Fruit fly (Drosophila melanogaster) whole organism, embryonic: Measurements from ENCODE around the gene PsGEF.

Source experiments
- Asciz ChIP-seq: fragments of 200-800 bp; sonication (Bioruptor generic); optimal IDR thresholded peaks from 2 replicates; lab custom pipeline; 2017; ENCODE audit warnings: missing biosample characterization, mild to moderate bottlenecking, missing genetic modification characterization, missing genetic modification reagents
- BEAF-32 ChIP-seq: fragments of 200-800 bp; sonication (Bioruptor generic); optimal IDR thresholded peaks from 3 replicates; lab custom pipeline; 2017; ENCODE audit warnings: missing biosample characterization, missing genetic modification characterization, mild to moderate bottlenecking, moderate library complexity, missing genetic modification reagents
- Bdp1 ChIP-seq: fragments of 200-800 bp; sonication (Bioruptor generic); optimal IDR thresholded peaks from 3 replicates; lab custom pipeline; 2016; ENCODE audit warnings: missing biosample characterization, missing genetic modification characterization
- CG10147 ChIP-seq: fragments of 200-800 bp; sonication (Bioruptor generic); optimal IDR thresholded peaks from 2 replicates; lab custom pipeline; 2019; ENCODE audit warnings: missing biosample characterization, mild to moderate bottlenecking, missing genetic modification characterization, moderate library complexity
- CG10209 ChIP-seq: fragments of 200-800 bp; sonication (Bioruptor generic); optimal IDR thresholded peaks from 3 replicates; lab custom pipeline; 2017; ENCODE audit warnings: missing biosample characterization, mild to moderate bottlenecking, missing genetic modification characterization, missing genetic modification reagents
- CG11247 ChIP-seq: fragments of 200-800 bp; sonication (Bioruptor generic); IDR thresholded peaks from 2 replicates; pipeline ENCODE4 v1.3.6; 2022; ENCODE audit warnings: missing biosample characterization, missing genetic modification characterization
- CG13424 ChIP-seq: fragments of 200-800 bp; sonication (Bioruptor generic); optimal IDR thresholded peaks from 2 replicates; lab custom pipeline; 2019; ENCODE audit warnings: missing biosample characterization, mild to moderate bottlenecking, missing genetic modification characterization, moderate library complexity
- CG14965 ChIP-seq: fragments of 200-800 bp; sonication (Bioruptor generic); optimal IDR thresholded peaks from 2 replicates; lab custom pipeline; 2016; ENCODE audit warnings: missing biosample characterization, missing genetic modification characterization, borderline replicate concordance
- CG15479 ChIP-seq: fragments of 200-800 bp; sonication (Bioruptor generic); optimal IDR thresholded peaks from 3 replicates; lab custom pipeline; 2019; ENCODE audit warnings: missing biosample characterization, mild to moderate bottlenecking, missing genetic modification characterization, moderate library complexity
- CG1603 ChIP-seq: fragments of 200-800 bp; sonication (Bioruptor generic); optimal IDR thresholded peaks from 2 replicates; lab custom pipeline; 2019; ENCODE audit warnings: missing biosample characterization, mild to moderate bottlenecking, missing genetic modification characterization, moderate library complexity
- CG17328 ChIP-seq: fragments of 200-800 bp; sonication (Bioruptor generic); IDR thresholded peaks from 2 replicates; pipeline ENCODE4 v1.3.6; 2022; ENCODE audit warnings: missing biosample characterization, missing genetic modification characterization
- CG2129 ChIP-seq: fragments of 200-800 bp; sonication (Bioruptor generic); IDR thresholded peaks from 2 replicates; pipeline ENCODE4 v1.3.6; 2022; ENCODE audit warnings: missing biosample characterization, missing genetic modification characterization; ENCODE audit not compliant: partially characterized antibody
- CG30403 ChIP-seq: fragments of 200-800 bp; sonication (Bioruptor generic); optimal IDR thresholded peaks from 3 replicates; lab custom pipeline; 2016; ENCODE audit warnings: missing biosample characterization, missing genetic modification characterization
- CG31224 ChIP-seq: fragments of 200-800 bp; sonication (Bioruptor generic); IDR thresholded peaks from 2 replicates; pipeline ENCODE4 v1.3.6; 2022; ENCODE audit warnings: missing biosample characterization, missing genetic modification characterization
- CG31441 ChIP-seq: fragments of 200-800 bp; sonication (Bioruptor generic); IDR thresholded peaks from 2 replicates; pipeline ENCODE4 v1.3.6; 2022; ENCODE audit warnings: missing biosample characterization, missing genetic modification characterization
- CG3838 ChIP-seq: fragments of 200-800 bp; sonication (Bioruptor generic); optimal IDR thresholded peaks from 3 replicates; lab custom pipeline; 2016; ENCODE audit warnings: missing biosample characterization, missing genetic modification characterization
- CG42726 ChIP-seq: fragments of 200-800 bp; sonication (Bioruptor generic); IDR thresholded peaks from 2 replicates; pipeline ENCODE4 v1.3.6; 2022; ENCODE audit warnings: missing biosample characterization, missing genetic modification characterization; ENCODE audit not compliant: partially characterized antibody
- CG7987 ChIP-seq: fragments of 200-800 bp; sonication (Bioruptor generic); optimal IDR thresholded peaks from 2 replicates; lab custom pipeline; 2018; ENCODE audit warnings: missing biosample characterization, mild to moderate bottlenecking, missing genetic modification characterization, moderate library complexity
- CG8290 ChIP-seq, 3 experiments: fragments of 200-800 bp; sonication (Bioruptor generic); optimal IDR thresholded peaks; 2 replicates each; lab custom pipeline; 2016 to 2019; ENCODE audit warnings: missing biosample characterization in 3 of 3, missing genetic modification characterization in 3 of 3, mild to moderate bottlenecking in 2 of 3, moderate library complexity in 1 of 3
- CG8924 ChIP-seq: fragments of 200-800 bp; optimal IDR thresholded peaks from 3 replicates; lab custom pipeline; 2019; ENCODE audit warnings: missing biosample characterization, mild to moderate bottlenecking, missing genetic modification characterization, moderate library complexity
- E2f1 ChIP-seq: fragments of 200-800 bp; sonication (Bioruptor generic); IDR thresholded peaks from 2 replicates; pipeline ENCODE4 v1.3.6; 2022; ENCODE audit warnings: missing biosample characterization, missing genetic modification characterization
- Ets97D ChIP-seq: fragments of 200-800 bp; sonication (Bioruptor generic); optimal IDR thresholded peaks from 3 replicates; lab custom pipeline; 2016; ENCODE audit warnings: missing biosample characterization, missing genetic modification characterization
- Hand ChIP-seq: fragments of 200-800 bp; sonication (Bioruptor generic); optimal IDR thresholded peaks from 2 replicates; lab custom pipeline; 2017; ENCODE audit warnings: mild to moderate bottlenecking, missing biosample characterization, missing genetic modification reagents, missing genetic modification characterization
- Hey ChIP-seq: fragments of 200-800 bp; sonication (Bioruptor generic); optimal IDR thresholded peaks from 3 replicates; lab custom pipeline; 2018; ENCODE audit warnings: missing biosample characterization, mild to moderate bottlenecking, missing genetic modification characterization
- HmgZ ChIP-seq: fragments of 200-800 bp; sonication (Bioruptor generic); optimal IDR thresholded peaks from 2 replicates; lab custom pipeline; 2018; ENCODE audit warnings: missing biosample characterization, mild to moderate bottlenecking, missing genetic modification characterization
- Nf-YB ChIP-seq: fragments of 200-800 bp; sonication (Bioruptor generic); optimal IDR thresholded peaks from 3 replicates; lab custom pipeline; 2019; ENCODE audit warnings: missing biosample characterization, mild to moderate bottlenecking, missing genetic modification characterization, moderate library complexity
- Nf-YC ChIP-seq: fragments of 200-800 bp; optimal IDR thresholded peaks from 3 replicates; lab custom pipeline; 2019; ENCODE audit warnings: missing biosample characterization, mild to moderate bottlenecking, missing genetic modification characterization, moderate library complexity
- Opbp ChIP-seq: fragments of 200-800 bp; sonication (Bioruptor generic); IDR thresholded peaks from 3 replicates; pipeline ENCODE4 v1.3.6; 2022; ENCODE audit warnings: missing biosample characterization, missing genetic modification characterization; ENCODE audit not compliant: partially characterized antibody
- Optix ChIP-seq: fragments of 200-800 bp; sonication (Bioruptor generic); IDR thresholded peaks from 3 replicates; pipeline ENCODE4 v1.3.6; 2022; ENCODE audit warnings: missing biosample characterization, missing genetic modification characterization
- Poxn ChIP-seq: fragments of 200-800 bp; sonication (Bioruptor generic); IDR thresholded peaks from 2 replicates; pipeline ENCODE4 v1.3.6; 2022; ENCODE audit warnings: missing biosample characterization, missing genetic modification characterization
- YL-1 ChIP-seq: fragments of 200-800 bp; sonication (Bioruptor generic); optimal IDR thresholded peaks from 3 replicates; lab custom pipeline; 2017; ENCODE audit warnings: missing biosample characterization, mild to moderate bottlenecking, missing genetic modification characterization
- br ChIP-seq: fragments of >200 bp; optimal IDR thresholded peaks from 2 replicates; lab custom pipeline; 2017
- corto ChIP-seq: fragments of 200-800 bp; sonication (Bioruptor generic); optimal IDR thresholded peaks from 2 replicates; lab custom pipeline; 2016; ENCODE audit warnings: missing biosample characterization, mild to moderate bottlenecking, missing genetic modification characterization, moderate library complexity
- crc ChIP-seq: fragments of 200-800 bp; sonication (Bioruptor generic); optimal IDR thresholded peaks from 2 replicates; lab custom pipeline; 2016; ENCODE audit warnings: missing biosample characterization, missing genetic modification characterization
- crp ChIP-seq, 2 experiments: fragments of 200-800 bp; sonication (Bioruptor generic); optimal IDR thresholded peaks; 2 replicates in 1 of 2; 3 replicates in 1 of 2; lab custom pipeline; 2017; ENCODE audit warnings: missing biosample characterization in 2 of 2, missing genetic modification characterization in 2 of 2, mild to moderate bottlenecking in 1 of 2, moderate library complexity in 1 of 2
- disco-r ChIP-seq: fragments of 200-800 bp; sonication (Bioruptor generic); optimal IDR thresholded peaks from 2 replicates; lab custom pipeline; 2016; ENCODE audit warnings: missing biosample characterization, missing genetic modification characterization
- dpn ChIP-seq, 2 experiments: fragments of 200-800 bp; sonication (Bioruptor generic); optimal IDR thresholded peaks; 3 replicates each; lab custom pipeline; 2016; ENCODE audit warnings: missing biosample characterization in 2 of 2, missing genetic modification characterization in 2 of 2
- gcm ChIP-seq: fragments of 200-800 bp; sonication (Bioruptor generic); optimal IDR thresholded peaks from 2 replicates; lab custom pipeline; 2019; ENCODE audit warnings: missing biosample characterization, mild to moderate bottlenecking, missing genetic modification characterization, moderate library complexity
- gem ChIP-seq: fragments of 200-800 bp; sonication (Bioruptor generic); optimal IDR thresholded peaks from 2 replicates; lab custom pipeline; 2019; ENCODE audit warnings: missing biosample characterization, mild to moderate bottlenecking, missing genetic modification characterization, moderate library complexity
- nau ChIP-seq: fragments of 200-800 bp; sonication (Bioruptor generic); optimal IDR thresholded peaks from 3 replicates; lab custom pipeline; 2017; ENCODE audit warnings: missing biosample characterization, mild to moderate bottlenecking, missing genetic modification characterization, missing genetic modification reagents
- odd ChIP-seq: fragments of 200-800 bp; sonication (Bioruptor generic); optimal IDR thresholded peaks from 2 replicates; lab custom pipeline; 2017; ENCODE audit warnings: missing biosample characterization, mild to moderate bottlenecking, missing genetic modification characterization
- shn ChIP-seq: fragments of 200-800 bp; sonication (Bioruptor generic); optimal IDR thresholded peaks from 3 replicates; lab custom pipeline; 2016; ENCODE audit warnings: missing biosample characterization, missing genetic modification characterization
- slbo ChIP-seq: fragments of 200-800 bp; sonication (Bioruptor generic); IDR thresholded peaks from 2 replicates; pipeline ENCODE4 v1.3.6; 2022; ENCODE audit warnings: missing biosample characterization, missing genetic modification characterization
- tna ChIP-seq: fragments of 200-800 bp; sonication (Bioruptor generic); IDR thresholded peaks from 2 replicates; pipeline ENCODE4 v1.3.6; 2022; ENCODE audit warnings: missing biosample characterization, missing genetic modification characterization; ENCODE audit not compliant: partially characterized antibody
- toy ChIP-seq: fragments of 200-800 bp; sonication (Bioruptor generic); IDR thresholded peaks from 2 replicates; pipeline ENCODE4 v1.3.6; 2022; ENCODE audit warnings: missing biosample characterization, missing genetic modification characterization
- trh ChIP-seq: fragments of 200-800 bp; sonication (Bioruptor generic); optimal IDR thresholded peaks from 2 replicates; lab custom pipeline; 2016; ENCODE audit warnings: missing biosample characterization, missing genetic modification characterization
- tup ChIP-seq: fragments of 200-800 bp; sonication (Bioruptor generic); optimal IDR thresholded peaks from 2 replicates; lab custom pipeline; 2016; ENCODE audit warnings: missing biosample characterization, mild to moderate bottlenecking, missing genetic modification characterization, moderate library complexity
- usp ChIP-seq: fragments of >200 bp; optimal IDR thresholded peaks from 2 replicates; lab custom pipeline; 2017; ENCODE audit warnings: missing biosample characterization, missing genetic modification characterization
- wor ChIP-seq: fragments of 200-800 bp; sonication (Bioruptor generic); IDR thresholded peaks from 2 replicates; pipeline ENCODE4 v1.3.6; 2022; ENCODE audit warnings: missing biosample characterization, missing genetic modification characterization
- zfh2 ChIP-seq: fragments of 200-800 bp; sonication (Bioruptor generic); optimal IDR thresholded peaks from 2 replicates; lab custom pipeline; 2016; ENCODE audit warnings: missing biosample characterization, missing genetic modification characterization

The PsGEF gene

dm6 chrX:2317347-2317832 lies 70.1 kb downstream of the PsGEF start (continued):
- TF ChIP-seq Hand (GFP tag; lab: Kevin White, UChicago) (peak; percentile 28), CG31224 (GFP tag; lab: Robert Waterston, UW) (no peak), tup (GFP tag; lab: Kevin White, UChicago) (no peak), trh (no peak), Poxn (no peak), gem (tag; lab: Kevin White, UChicago) (no peak), Bdp1 (GFP tag; lab: Kevin White, UChicago) (no peak), CG15479 (no peak), CG10209 (GFP tag; lab: Kevin White, UChicago) (no peak), CG42726 (GFP tag; lab: Robert Waterston, UW) (0 out of 2 replicates have a peak, but pooled peaks have one; percentile 21), BEAF-32 (GFP tag; lab: Kevin White, UChicago) (no peak), Nf-YC (tag; lab: Kevin White, UChicago) (peak; percentile 9), Opbp (GFP tag; lab: Robert Waterston, UW) (no peak), E2f1 (no peak), toy (GFP tag; lab: Robert Waterston, UW) (no peak), CG7987 (no peak), Ets97D (GFP tag; lab: Kevin White, UChicago) (no peak), CG17328 (GFP tag; lab: Robert Waterston, UW) (no peak; the same call in 1 of the 2 replicates), Asciz (GFP tag; lab: Kevin White, UChicago) (no peak), disco-r (GFP tag; lab: Kevin White, UChicago) (no peak), odd (GFP tag; lab: Kevin White, UChicago) (peak; percentile 15), CG3838 (no peak), CG30403 (GFP tag; lab: Kevin White, UChicago) (no peak), dpn (GFP tag; optimal IDR thresholded peaks at IDR 0.05; lab: Kevin White, UChicago) (no peak), Nf-YB (GFP tag; lab: Kevin White, UChicago) (peak; percentile 47), YL-1 (no peak), gcm (GFP tag; lab: Kevin White, UChicago) (peak; percentile 27), usp (no peak), CG11247 (GFP tag; lab: Robert Waterston, UW) (no peak), Optix (GFP tag; lab: Robert Waterston, UW) (no peak), crp (GFP tag; optimal IDR thresholded peaks at IDR 0.05; lab: Kevin White, UChicago) (peak in 1 of 2 experiments; percentile 72), tna (no peak), HmgZ (peak; percentile 36), wor (no peak), crc (GFP tag; lab: Kevin White, UChicago) (no peak), zfh2 (GFP tag; lab: Kevin White, UChicago) (no peak), nau (GFP tag; lab: Kevin White, UChicago) (peak; percentile 78), Hey (tag; lab: Kevin White, UChicago) (no peak), slbo (no peak), CG2129 (GFP tag; lab: Robert Waterston, UW) (no peak), CG31441 (GFP tag; lab: Robert Waterston, UW) (no peak), br (no peak), CG8290 (GFP tag; optimal IDR thresholded peaks at IDR 0.05; lab: Kevin White, UChicago) (no peak), CG8290 (tag; optimal IDR thresholded peaks at IDR 0.05; lab: Kevin White, UChicago) (peak in 1 of 2 experiments; percentile 17), CG14965 (GFP tag; lab: Kevin White, UChicago) (no peak), CG1603 (tag; lab: Kevin White, UChicago) (no peak), CG13424 (tag; lab: Kevin White, UChicago) (no peak), corto (GFP tag; lab: Kevin White, UChicago) (no peak), CG10147 (GFP tag; lab: Kevin White, UChicago) (no peak), CG8924 (tag; lab: Kevin White, UChicago) (no peak), shn (GFP tag; lab: Kevin White, UChicago) (no peak)
